Worm (Caenorhabditis elegans): ENCODE data around the gene Y32F6A.5.

Y32F6A.5 gene

DNA sequence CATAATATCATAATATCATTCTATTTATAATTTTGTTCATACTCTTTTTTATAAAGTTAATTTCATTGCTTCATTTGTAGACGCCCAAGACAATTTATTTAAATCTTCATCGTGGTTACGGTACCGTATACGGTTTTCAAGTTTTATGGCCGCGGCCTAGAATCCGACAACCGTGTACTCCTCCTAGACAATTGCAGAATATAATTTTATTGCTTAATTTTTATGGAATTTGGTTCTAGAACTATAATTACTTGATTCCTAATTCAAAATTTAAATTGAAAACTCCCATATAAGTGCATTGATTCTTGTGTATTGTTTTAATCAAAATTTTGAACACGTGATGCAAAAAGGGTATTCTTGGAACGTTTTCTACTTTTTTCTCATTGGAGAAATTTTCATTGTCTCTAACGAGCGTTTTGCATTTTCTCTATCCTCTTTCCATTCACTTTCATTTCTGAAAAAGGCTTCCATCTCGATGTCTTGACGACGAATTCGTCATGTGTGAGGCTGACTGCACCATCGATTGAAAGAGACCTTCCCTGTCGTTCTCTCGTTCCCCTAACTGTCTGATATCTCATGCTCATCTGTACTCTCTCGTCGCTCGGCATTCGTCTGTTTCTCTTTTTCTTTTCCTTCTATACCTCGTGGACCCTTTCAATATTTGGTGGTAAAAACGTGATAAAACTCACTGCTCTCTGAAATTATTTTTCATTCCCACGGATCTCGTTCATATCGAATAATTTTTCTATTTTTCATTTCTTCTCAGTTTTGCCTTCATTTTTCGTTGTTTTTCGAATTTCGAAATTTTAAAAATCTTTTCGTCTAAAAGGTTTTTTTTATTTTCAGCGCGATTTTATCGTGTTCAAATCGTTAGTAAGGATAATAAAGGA, 12.0 kb downstream of the Y32F6A.5 start, which contains the start of gene pap-1 (continued):
- TF ChIP-seq ceh-82 (tag; optimal IDR thresholded peaks at IDR 0.05) (no peak), elt-2 (tag; optimal IDR thresholded peaks at IDR 0.05) (peak; percentile 3), dsc-1 (tag; optimal IDR thresholded peaks at IDR 0.05) (peak; percentile 21), lin-14 (GFP tag; optimal IDR thresholded peaks at IDR 0.05) (peak; percentile 21), ceh-8 (GFP tag; optimal IDR thresholded peaks at IDR 0.05) (no peak), hlh-4 (tag; optimal IDR thresholded peaks at IDR 0.05) (no peak), nhr-76 (tag; optimal IDR thresholded peaks at IDR 0.05) (no peak), snu-23 (GFP tag; optimal IDR thresholded peaks at IDR 0.05) (no peak), lin-15B (tag; optimal IDR thresholded peaks at IDR 0.05) (no peak), grh-1 (GFP tag; IDR thresholded peaks at IDR 0.05) (no peak)

DNA sequence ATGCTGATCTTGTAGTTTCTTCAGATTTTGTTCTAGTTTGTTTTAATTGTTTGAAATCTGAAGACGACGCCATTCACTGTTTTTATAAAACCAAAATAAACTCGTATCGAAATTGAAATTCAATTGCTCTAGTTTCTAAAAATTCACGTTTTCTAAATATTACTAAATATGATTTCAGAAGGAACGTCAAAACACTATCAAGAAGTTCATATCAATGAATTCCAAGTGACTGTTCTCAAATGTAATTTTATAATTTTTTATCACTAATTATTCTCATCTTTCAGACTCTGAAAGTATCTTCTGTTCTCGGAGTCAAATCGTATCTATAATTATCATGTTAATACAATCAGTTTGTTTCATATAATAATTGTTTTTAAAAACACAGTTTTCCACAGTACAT, 12.7 kb downstream of the Y32F6A.5 start, which contains the start of gene snf-10:
TSS of gene snf-10 (minus strand) at position 101 of the 400 bp plus-strand sequence.
- no peak for TF ChIP-seq mab-9 (GFP tag; IDR thresholded peaks at IDR 0.05)
- no peak for TF ChIP-seq unc-30 (tag; optimal IDR thresholded peaks at IDR 0.05)
- TF ChIP-seq hlh-17 (GFP tag; optimal IDR thresholded peaks at IDR 0.05; ENCODE audit: borderline replicate concordance), result no peak
- TF ChIP-seq zip-4 (GFP tag; optimal IDR thresholded peaks at IDR 0.05), result no peak
- TF ChIP-seq snpc-4 (tag; optimal IDR thresholded peaks at IDR 0.05), result no peak
- TF ChIP-seq nhr-85 (tag), result no peak
- TF ChIP-seq egl-27 (tag; optimal IDR thresholded peaks at IDR 0.05), result no peak

DNA sequence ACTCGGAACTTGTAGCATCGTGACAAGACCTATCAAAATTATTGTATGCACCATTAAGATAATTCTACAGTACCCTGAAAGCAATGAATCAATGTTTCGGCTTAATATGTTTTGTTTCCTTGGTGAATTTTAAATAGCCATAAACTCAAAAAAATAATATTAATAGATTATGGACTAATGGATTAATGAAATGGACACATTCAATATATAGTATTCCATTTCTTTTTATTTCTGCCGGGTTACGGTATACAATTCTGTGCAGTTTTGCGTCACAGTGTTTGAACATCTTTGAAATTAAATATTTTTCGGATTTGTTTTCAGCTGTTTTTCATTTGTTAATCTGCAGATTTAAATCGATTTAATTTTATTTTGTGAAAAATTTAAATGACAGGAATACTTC, 16.8 kb downstream of the Y32F6A.5 start, which contains the start of gene set-22:
TSS of gene set-22 (plus strand) at position 301 of the 400 bp plus-strand sequence.
- TF ChIP-seq unc-62 (GFP tag; optimal IDR thresholded peaks at IDR 0.05) (no peak), ceh-82 (tag; optimal IDR thresholded peaks at IDR 0.05) (no peak), aha-1 (tag; optimal IDR thresholded peaks at IDR 0.05) (no peak), sup-37 (GFP tag; optimal IDR thresholded peaks at IDR 0.05) (no peak), mep-1 (tag; optimal IDR thresholded peaks at IDR 0.05) (no peak), tbx-2 (tag; optimal IDR thresholded peaks at IDR 0.05) (no peak), mdl-1 (tag; optimal IDR thresholded peaks at IDR 0.05) (no peak), ceh-88 (GFP tag; IDR thresholded peaks at IDR 0.05) (no peak), vab-15 (tag; optimal IDR thresholded peaks at IDR 0.05) (no peak), ceh-90 (tag; optimal IDR thresholded peaks at IDR 0.05) (no peak), hpl-2 (GFP tag; optimal IDR thresholded peaks at IDR 0.05) (no peak), hlh-17 (GFP tag; optimal IDR thresholded peaks at IDR 0.05; ENCODE audit: borderline replicate concordance) (no peak), unc-98 (GFP tag; IDR thresholded peaks at IDR 0.05) (no peak), swsn-7 (tag; optimal IDR thresholded peaks at IDR 0.05) (no peak), isw-1 (GFP tag; IDR thresholded peaks at IDR 0.05) (no peak), F16B12.6 (tag; optimal IDR thresholded peaks at IDR 0.05) (no peak), snpc-4 (tag; optimal IDR thresholded peaks at IDR 0.05) (no peak), lin-39 (tag; optimal IDR thresholded peaks at IDR 0.05) (no peak), ets-5 (GFP tag; IDR thresholded peaks at IDR 0.05) (no peak), fkh-10 (GFP tag; optimal IDR thresholded peaks at IDR 0.05) (no peak)

DNA sequence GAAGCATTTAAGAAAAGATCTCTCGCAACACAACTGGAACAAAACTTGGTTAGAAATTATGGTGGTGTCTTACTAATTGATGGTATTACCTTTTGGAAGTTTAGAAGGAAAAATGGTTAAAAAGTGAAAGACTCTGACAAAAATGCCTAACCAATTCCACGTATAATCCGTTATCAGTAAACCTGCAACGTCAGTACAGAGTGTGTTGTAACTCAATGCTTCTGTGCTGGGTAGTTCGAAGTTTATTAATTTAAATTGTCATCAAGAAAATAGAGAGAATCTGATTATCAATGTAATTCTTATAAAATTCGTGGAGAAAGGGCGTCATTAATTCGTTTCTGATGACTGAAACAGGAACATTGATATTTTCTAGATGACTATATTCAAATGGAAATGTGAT, 18.2 kb downstream of the Y32F6A.5 start:
- no peak for TF ChIP-seq snu-23 (GFP tag; optimal IDR thresholded peaks at IDR 0.05)
- no peak for TF ChIP-seq nhr-90 (tag; optimal IDR thresholded peaks at IDR 0.05; ENCODE audit: poor library complexity)
- TF ChIP-seq Y116A8C.19 (tag; optimal IDR thresholded peaks at IDR 0.05; ENCODE audit: borderline replicate concordance), result no peak
- TF ChIP-seq nhr-77 (tag; optimal IDR thresholded peaks at IDR 0.05), result no peak
- TF ChIP-seq elt-3 (tag; optimal IDR thresholded peaks at IDR 0.05), result no peak

Data from whole organism, L1 larva.